Fruit fly (Drosophila melanogaster) Kc167 (cell line): ENCODE measurements around the gene CG9514.

Source experiments
- h ChIP-seq: fragments of >200 bp; optimal IDR thresholded peaks from 3 replicates; lab custom pipeline; 2018; ENCODE audit warnings: missing external identifiers
- insv ChIP-seq: fragments of >200 bp; optimal IDR thresholded peaks from 3 replicates; lab custom pipeline; 2018; ENCODE audit warnings: missing external identifiers

- TF ChIP-seq h (lab: Kevin White, UChicago) (no peak), insv (no peak)
These were observed 57.6 kb downstream of the CG9514 start, which contains the start of the genes CG32590 and Flo2 for dm6 chrX:14839047-14839446.
